Fruit fly (Drosophila melanogaster) whole organism, embryonic: ENCODE data around the gene Shaw.

Source experiments
- Awh ChIP-seq: fragments of 200-800 bp; sonication (Bioruptor generic); IDR thresholded peaks from 2 replicates; pipeline ENCODE4, ENCODE4 v1.3.6; 2022; ENCODE audit warnings: missing biosample characterization, missing genetic modification characterization
- B-H2 ChIP-seq: fragments of 200-800 bp; sonication (Bioruptor generic); optimal IDR thresholded peaks from 2 replicates; lab custom pipeline; 2018; ENCODE audit warnings: missing biosample characterization, mild to moderate bottlenecking, missing genetic modification characterization
- Bgb ChIP-seq: fragments of 200-800 bp; sonication (Bioruptor generic); IDR thresholded peaks from 2 replicates; pipeline ENCODE4 v1.3.6; 2022; ENCODE audit warnings: missing biosample characterization, missing genetic modification characterization; ENCODE audit not compliant: partially characterized antibody
- BtbVII ChIP-seq: fragments of 200-800 bp; sonication (Bioruptor generic); optimal IDR thresholded peaks from 3 replicates; lab custom pipeline; 2017; ENCODE audit warnings: missing biosample characterization, mild to moderate bottlenecking, missing genetic modification characterization
- CG10267 ChIP-seq: fragments of 200-800 bp; sonication (Bioruptor generic); optimal IDR thresholded peaks from 2 replicates; lab custom pipeline; 2018; ENCODE audit warnings: missing biosample characterization, mild to moderate bottlenecking, missing genetic modification characterization, moderate library complexity
- CG11695 ChIP-seq: fragments of 200-800 bp; sonication (Bioruptor generic); IDR thresholded peaks from 3 replicates; pipeline ENCODE4 v1.3.6; 2022; ENCODE audit warnings: missing biosample characterization, missing genetic modification characterization
- CG12744 ChIP-seq: fragments of 200-800 bp; sonication (Bioruptor generic); optimal IDR thresholded peaks from 2 replicates; lab custom pipeline; 2016; ENCODE audit warnings: missing biosample characterization, missing genetic modification characterization
- CG13894 ChIP-seq: fragments of 200-800 bp; sonication (Bioruptor generic); optimal IDR thresholded peaks from 3 replicates; lab custom pipeline; 2018; ENCODE audit warnings: missing biosample characterization, mild to moderate bottlenecking, missing genetic modification characterization, moderate library complexity
- CG14014 ChIP-seq: fragments of 200-800 bp; sonication (Bioruptor generic); IDR thresholded peaks from 2 replicates; pipeline ENCODE4 v1.3.6; 2022; ENCODE audit warnings: missing biosample characterization, missing genetic modification characterization
- CG1647 ChIP-seq: fragments of 200-800 bp; sonication (Bioruptor generic); optimal IDR thresholded peaks from 3 replicates; lab custom pipeline; 2016; ENCODE audit warnings: missing biosample characterization, missing genetic modification characterization
- CG17568 ChIP-seq: fragments of 200-800 bp; sonication (Bioruptor generic); optimal IDR thresholded peaks from 2 replicates; lab custom pipeline; 2018; ENCODE audit warnings: missing biosample characterization, mild to moderate bottlenecking, missing genetic modification characterization, moderate library complexity
- CG18262 ChIP-seq: fragments of 200-800 bp; optimal IDR thresholded peaks from 3 replicates; lab custom pipeline; 2019; ENCODE audit warnings: missing biosample characterization, mild to moderate bottlenecking, missing genetic modification characterization, moderate library complexity
- CG34224 ChIP-seq: fragments of 200-800 bp; sonication (Bioruptor generic); IDR thresholded peaks from 3 replicates; pipeline ENCODE4 v1.3.6; 2022; ENCODE audit warnings: missing biosample characterization, missing genetic modification characterization; ENCODE audit not compliant: partially characterized antibody
- CG6254 ChIP-seq: fragments of 200-800 bp; sonication (Bioruptor generic); optimal IDR thresholded peaks from 3 replicates; lab custom pipeline; 2017; ENCODE audit warnings: mild to moderate bottlenecking, missing biosample characterization, missing genetic modification reagents, missing genetic modification characterization
- CG8359 ChIP-seq: fragments of 200-800 bp; sonication (Bioruptor generic); optimal IDR thresholded peaks from 2 replicates; lab custom pipeline; 2017; ENCODE audit warnings: missing biosample characterization, mild to moderate bottlenecking, missing genetic modification characterization, borderline replicate concordance
- CoRest ChIP-seq: fragments of 200-800 bp; sonication (Bioruptor generic); optimal IDR thresholded peaks from 3 replicates; lab custom pipeline; 2018; ENCODE audit warnings: missing biosample characterization, mild to moderate bottlenecking, missing genetic modification characterization, moderate library complexity
- Fer3 ChIP-seq: fragments of 200-800 bp; sonication (Bioruptor generic); optimal IDR thresholded peaks from 2 replicates; lab custom pipeline; 2018; ENCODE audit warnings: missing biosample characterization, mild to moderate bottlenecking, missing genetic modification characterization, moderate library complexity
- Jarid2 ChIP-seq: fragments of 200-800 bp; sonication (Bioruptor generic); optimal IDR thresholded peaks from 3 replicates; lab custom pipeline; 2017; ENCODE audit warnings: mild to moderate bottlenecking, missing biosample characterization, missing genetic modification reagents, missing genetic modification characterization
- Pdp1 ChIP-seq, 2 experiments: fragments of 200-800 bp; sonication (Bioruptor generic); optimal IDR thresholded peaks; 3 replicates each; lab custom pipeline; 2016; ENCODE audit warnings: missing biosample characterization in 2 of 2, missing genetic modification characterization in 2 of 2, mild to moderate bottlenecking in 1 of 2, moderate library complexity in 1 of 2
- Vsx1 ChIP-seq: fragments of 200-800 bp; sonication (Bioruptor generic); optimal IDR thresholded peaks from 2 replicates; lab custom pipeline; 2017; ENCODE audit warnings: missing biosample characterization, mild to moderate bottlenecking, missing genetic modification characterization, missing genetic modification reagents
- amos ChIP-seq: fragments of 200-800 bp; sonication (Bioruptor generic); IDR thresholded peaks from 2 replicates; pipeline ENCODE4 v1.3.6; 2022; ENCODE audit warnings: missing biosample characterization, missing genetic modification characterization; ENCODE audit not compliant: partially characterized antibody
- az2 ChIP-seq: fragments of 200-800 bp; sonication (Bioruptor generic); optimal IDR thresholded peaks from 3 replicates; lab custom pipeline; 2016; ENCODE audit warnings: missing biosample characterization, missing genetic modification characterization
- chinmo ChIP-seq: fragments of 200-800 bp; sonication (Bioruptor generic); IDR thresholded peaks from 4 replicates; pipeline ENCODE4 v1.3.6; 2022; ENCODE audit warnings: missing biosample characterization, missing genetic modification characterization; ENCODE audit not compliant: partially characterized antibody
- ci ChIP-seq: fragments of 200-800 bp; sonication (Bioruptor generic); IDR thresholded peaks from 3 replicates; pipeline ENCODE4 v1.3.6; 2022; ENCODE audit warnings: missing biosample characterization, missing genetic modification characterization
- corto ChIP-seq: fragments of 200-800 bp; sonication (Bioruptor generic); optimal IDR thresholded peaks from 2 replicates; lab custom pipeline; 2016; ENCODE audit warnings: missing biosample characterization, mild to moderate bottlenecking, missing genetic modification characterization, moderate library complexity
- dmrt11E ChIP-seq: fragments of 200-800 bp; sonication (Bioruptor generic); optimal IDR thresholded peaks from 3 replicates; lab custom pipeline; 2018; ENCODE audit warnings: missing biosample characterization, mild to moderate bottlenecking, missing genetic modification characterization, moderate library complexity
- dysf ChIP-seq: fragments of 200-800 bp; sonication (Bioruptor generic); IDR thresholded peaks from 3 replicates; pipeline ENCODE4 v1.3.6; 2022; ENCODE audit warnings: missing biosample characterization, missing genetic modification characterization
- ems ChIP-seq: fragments of 200-800 bp; sonication (Bioruptor generic); optimal IDR thresholded peaks from 3 replicates; lab custom pipeline; 2016; ENCODE audit warnings: missing biosample characterization, missing genetic modification characterization
- gem ChIP-seq: fragments of 200-800 bp; sonication (Bioruptor generic); optimal IDR thresholded peaks from 2 replicates; lab custom pipeline; 2019; ENCODE audit warnings: missing biosample characterization, mild to moderate bottlenecking, missing genetic modification characterization, moderate library complexity
- gro ChIP-seq: fragments of 200-800 bp; sonication (Bioruptor generic); optimal IDR thresholded peaks from 2 replicates; lab custom pipeline; 2016; ENCODE audit warnings: missing biosample characterization, missing genetic modification characterization
- jing ChIP-seq: fragments of 200-800 bp; sonication (Bioruptor generic); optimal IDR thresholded peaks from 2 replicates; lab custom pipeline; 2018; ENCODE audit warnings: missing biosample characterization, mild to moderate bottlenecking, missing genetic modification characterization
- lab ChIP-seq: fragments of 200-800 bp; sonication (Bioruptor generic); optimal IDR thresholded peaks from 3 replicates; lab custom pipeline; 2017; ENCODE audit warnings: missing biosample characterization, missing genetic modification characterization, mild to moderate bottlenecking, moderate library complexity, missing genetic modification reagents
- lbe ChIP-seq: fragments of 200-800 bp; sonication (Bioruptor generic); optimal IDR thresholded peaks from 2 replicates; lab custom pipeline; 2016; ENCODE audit warnings: missing biosample characterization, mild to moderate bottlenecking, missing genetic modification characterization
- lola ChIP-seq, 3 experiments: fragments of >200 bp in 2 of 3; fragments of 200-800 bp in 1 of 3; sonication (Bioruptor generic) in 1 of 3; optimal IDR thresholded peaks; 2 replicates each; lab custom pipeline; 2017 to 2019; ENCODE audit warnings: missing biosample characterization in 3 of 3, missing genetic modification characterization in 3 of 3, mild to moderate bottlenecking in 1 of 3, moderate library complexity in 1 of 3
- oc ChIP-seq: fragments of 200-800 bp; sonication (Bioruptor generic); optimal IDR thresholded peaks from 2 replicates; lab custom pipeline; 2018; ENCODE audit warnings: missing biosample characterization, mild to moderate bottlenecking, missing genetic modification characterization, moderate library complexity
- pan ChIP-seq, 4 experiments: fragments of >200 bp in 3 of 4; fragments of 200-800 bp in 1 of 4; sonication (Bioruptor generic) in 1 of 4; optimal IDR thresholded peaks in 3 of 4; IDR thresholded peaks in 1 of 4; 2 replicates each; pipeline versions ENCODE4 v1.3.6 to Lab custom; 2017 to 2022; ENCODE audit warnings: missing biosample characterization in 2 of 4, missing genetic modification characterization in 2 of 4, mixed read lengths in 1 of 4
- phol ChIP-seq: fragments of 200-800 bp; sonication (Bioruptor generic); optimal IDR thresholded peaks from 3 replicates; lab custom pipeline; 2018; ENCODE audit warnings: missing biosample characterization, mild to moderate bottlenecking, missing genetic modification characterization, moderate library complexity
- shn ChIP-seq: fragments of 200-800 bp; sonication (Bioruptor generic); optimal IDR thresholded peaks from 3 replicates; lab custom pipeline; 2016; ENCODE audit warnings: missing biosample characterization, missing genetic modification characterization
- sqz ChIP-seq: fragments of 200-800 bp; sonication (Bioruptor generic); optimal IDR thresholded peaks from 3 replicates; lab custom pipeline; 2018; ENCODE audit warnings: missing biosample characterization, mild to moderate bottlenecking, missing genetic modification characterization
- sug ChIP-seq: fragments of 200-800 bp; optimal IDR thresholded peaks from 2 replicates; lab custom pipeline; 2019; ENCODE audit warnings: missing biosample characterization, mild to moderate bottlenecking, missing genetic modification characterization, moderate library complexity
- tin ChIP-seq: fragments of 200-800 bp; sonication (Bioruptor generic); optimal IDR thresholded peaks from 3 replicates; lab custom pipeline; 2016; ENCODE audit warnings: missing biosample characterization, missing genetic modification characterization
- tll ChIP-seq, 2 experiments: fragments of 200-800 bp in 1 of 2; fragments of >200 bp in 1 of 2; sonication (Bioruptor generic) in 1 of 2; optimal IDR thresholded peaks; 2 replicates each; lab custom pipeline; 2017 to 2019; ENCODE audit warnings: missing biosample characterization in 2 of 2, missing genetic modification characterization in 2 of 2, mild to moderate bottlenecking in 1 of 2, moderate library complexity in 1 of 2
- trh ChIP-seq: fragments of 200-800 bp; sonication (Bioruptor generic); optimal IDR thresholded peaks from 2 replicates; lab custom pipeline; 2016; ENCODE audit warnings: missing biosample characterization, missing genetic modification characterization
- z ChIP-seq: fragments of 200-800 bp; sonication (Bioruptor generic); IDR thresholded peaks from 3 replicates; pipeline ENCODE4 v1.3.6; 2022; ENCODE audit warnings: missing biosample characterization, missing genetic modification characterization

The Shaw gene

DNA sequence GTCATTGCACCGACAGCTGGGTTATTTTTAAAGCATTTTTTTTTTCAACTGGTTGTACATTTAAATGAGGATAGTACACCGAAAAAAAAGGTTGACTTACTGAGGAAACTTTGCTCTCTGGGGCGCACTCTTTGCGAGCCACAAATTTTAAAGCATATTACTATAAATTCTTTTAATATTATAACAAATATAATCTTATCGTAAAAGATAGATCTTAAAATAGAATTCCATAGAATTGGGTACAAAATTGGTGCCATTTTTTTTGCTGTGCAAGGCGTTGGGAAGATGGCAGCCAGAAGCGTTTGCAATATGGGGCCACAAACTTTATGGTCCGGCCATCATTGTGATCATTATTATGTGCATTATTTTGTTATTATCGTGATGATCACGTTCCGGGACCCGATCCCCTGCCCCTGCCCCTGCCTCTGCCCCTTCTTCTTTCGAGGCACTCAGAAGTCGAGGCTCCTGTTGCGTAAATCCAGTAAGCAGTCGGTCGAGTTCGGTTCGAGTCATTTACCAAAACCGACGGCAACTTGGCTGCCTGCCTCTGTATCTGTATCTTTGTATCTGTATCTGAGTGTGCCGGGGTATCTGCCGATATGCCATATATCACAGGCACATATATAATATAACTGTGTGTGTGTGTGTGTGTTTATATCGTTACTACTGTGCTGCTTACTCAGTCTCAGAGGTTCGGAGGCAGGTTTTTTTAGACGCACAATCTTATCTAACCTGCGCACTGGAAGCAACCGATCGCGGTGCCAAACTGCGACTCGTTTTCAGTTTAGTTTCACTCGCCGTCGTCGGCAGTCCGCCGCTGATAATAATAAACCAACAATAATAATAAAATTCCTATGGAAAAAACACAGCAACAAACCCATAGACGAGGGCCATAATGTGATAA, 60.4 kb downstream of the Shaw start (continued):
- TF ChIP-seq Fer3 (tag; lab: Kevin White, UChicago): peak; percentile 20
- no peak for TF ChIP-seq BtbVII (GFP tag; lab: Kevin White, UChicago)
- peak; percentile 5 for TF ChIP-seq tin (GFP tag; lab: Kevin White, UChicago)
- TF ChIP-seq CG18262 (tag; lab: Kevin White, UChicago): peak; percentile 57
- peak; percentile 15 for TF ChIP-seq az2 (GFP tag; lab: Kevin White, UChicago)
- TF ChIP-seq B-H2 (GFP tag; lab: Kevin White, UChicago): peak; percentile 46
- peak; percentile 17 for TF ChIP-seq shn (GFP tag; lab: Kevin White, UChicago)
- TF ChIP-seq tll (GFP tag; optimal IDR thresholded peaks at IDR 0.05; lab: Kevin White, UChicago): peak in 1 of 2 experiments; percentile 67
- peak in 1 of 2 experiments; percentile 86 for TF ChIP-seq Pdp1 (GFP tag; optimal IDR thresholded peaks at IDR 0.05; lab: Kevin White, UChicago)
- TF ChIP-seq CG12744 (GFP tag; lab: Kevin White, UChicago): peak; percentile 16
- peak; percentile 63 for TF ChIP-seq gro (GFP tag; lab: Kevin White, UChicago)
- TF ChIP-seq lbe: peak; percentile 89
- peak; percentile 70 for TF ChIP-seq gem
- peak; percentile 33; the same call in 1 of the 3 replicates for TF ChIP-seq CG34224 (GFP tag; lab: Robert Waterston, UW)
- peak; percentile 63 for TF ChIP-seq phol (tag; lab: Kevin White, UChicago)
- peak; percentile 38 for TF ChIP-seq trh
- no peak for TF ChIP-seq jing (GFP tag; lab: Kevin White, UChicago)
- peak; percentile 75; the same call in 1 of the 4 replicates for TF ChIP-seq chinmo (GFP tag; lab: Robert Waterston, UW)
- TF ChIP-seq CG13894 (tag; lab: Kevin White, UChicago): peak; percentile 93
- TF ChIP-seq Vsx1 (GFP tag; lab: Kevin White, UChicago): no peak
- peak; percentile 28 for TF ChIP-seq CG6254 (GFP tag; lab: Kevin White, UChicago)
- TF ChIP-seq CG8359: peak; percentile 11
- no peak for TF ChIP-seq CG14014 (GFP tag; lab: Robert Waterston, UW)
- peak; percentile 70; the same call in 2 of the 3 replicates for TF ChIP-seq z (GFP tag; lab: Robert Waterston, UW)
- peak; percentile 59 for TF ChIP-seq dysf (GFP tag; lab: Robert Waterston, UW)
- TF ChIP-seq Bgb (GFP tag; lab: Robert Waterston, UW): peak; percentile 11; the same call in 1 of the 2 replicates
- TF ChIP-seq CG10267: peak; percentile 38
- TF ChIP-seq CoRest: peak; percentile 42
- peak; percentile 25 for TF ChIP-seq oc (tag; lab: Kevin White, UChicago)
- TF ChIP-seq Jarid2: peak; percentile 7
- TF ChIP-seq Awh: 0 out of 2 replicates have a peak, but pooled peaks have one; percentile 52
- no peak for TF ChIP-seq ems (GFP tag; lab: Kevin White, UChicago)
- TF ChIP-seq ci (GFP tag; lab: Robert Waterston, UW): 0 out of 3 replicates have a peak, but pooled peaks have one; percentile 21
- no peak for TF ChIP-seq CG1647 (GFP tag; lab: Kevin White, UChicago)
- peak; percentile 38; the same call in 1 of the 3 replicates for TF ChIP-seq CG11695
- peak; percentile 73 for TF ChIP-seq corto
- peak; percentile 60 for TF ChIP-seq sug (tag; lab: Kevin White, UChicago)
- peak in 1 of 3 experiments; percentile 2 for TF ChIP-seq lola (GFP tag; optimal IDR thresholded peaks at IDR 0.05; lab: Kevin White, UChicago)
- TF ChIP-seq lab: peak; percentile 48
- TF ChIP-seq CG17568 (GFP tag; lab: Kevin White, UChicago): peak; percentile 21
- TF ChIP-seq sqz: peak; percentile 47
- TF ChIP-seq pan (optimal IDR thresholded peaks at IDR 0.05; lab: Kevin White, UChicago): no peak
- peak in 1 of 2 experiments; percentile 4 for TF ChIP-seq pan (GFP tag; optimal IDR thresholded peaks at IDR 0.05 in 1 of 2, IDR thresholded peaks at IDR 0.05 in 1 of 2)
- peak; percentile 33; the same call in 1 of the 2 replicates for TF ChIP-seq amos (GFP tag; lab: Robert Waterston, UW)
- TF ChIP-seq dmrt11E (tag; lab: Kevin White, UChicago): peak; percentile 42
